Worm (Caenorhabditis elegans): Measurements from ENCODE around the gene Y43F8B.28.

Gene Y43F8B.28

DNA sequence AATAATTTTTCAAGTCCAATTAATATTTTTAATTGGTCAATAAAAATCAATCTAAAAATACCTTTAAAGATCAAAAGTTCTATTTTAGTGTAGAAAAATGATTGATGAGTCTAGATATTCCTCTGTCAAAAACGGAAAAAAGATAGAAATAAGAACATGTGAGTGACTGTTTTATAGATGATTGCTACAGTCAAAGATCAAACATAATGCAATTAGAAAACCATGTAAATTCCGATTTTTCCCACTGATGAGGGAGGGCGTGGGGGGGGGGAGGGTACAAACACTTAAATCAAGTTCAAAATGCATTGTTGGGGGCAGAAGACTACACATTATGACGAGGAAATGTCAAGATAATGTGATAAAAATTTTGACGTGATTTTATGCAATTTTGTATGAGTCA is 41.1 kb downstream of the Y43F8B.28 start:
- TF ChIP-seq blmp-1 (tag; optimal IDR thresholded peaks at IDR 0.05) (peak; percentile 16), fkh-4 (tag; optimal IDR thresholded peaks at IDR 0.05; ENCODE audit: borderline replicate concordance) (no peak), sptf-1 (tag; optimal IDR thresholded peaks at IDR 0.05) (no peak), lin-14 (GFP tag; optimal IDR thresholded peaks at IDR 0.05) (peak; percentile 23), ztf-11 (tag; optimal IDR thresholded peaks at IDR 0.05) (no peak), nhr-85 (tag) (peak; percentile 84), rnt-1 (tag; optimal IDR thresholded peaks at IDR 0.05) (no peak), nhr-71 (tag; optimal IDR thresholded peaks at IDR 0.05) (peak; percentile 24), lin-15B (tag; optimal IDR thresholded peaks at IDR 0.05) (no peak), sup-37 (GFP tag; optimal IDR thresholded peaks at IDR 0.05) (no peak), jun-1 (tag; optimal IDR thresholded peaks at IDR 0.05) (no peak), C04F5.9 (tag; optimal IDR thresholded peaks at IDR 0.05) (no peak), nhr-19 (GFP tag; conservative IDR thresholded peaks at IDR 0.05) (peak; percentile 67), nhr-20 (tag; optimal IDR thresholded peaks at IDR 0.05) (peak; percentile 9), elt-3 (tag; optimal IDR thresholded peaks at IDR 0.05) (peak in 1 of 6 experiments; percentile 8), ceh-88 (GFP tag; IDR thresholded peaks at IDR 0.05) (no peak)

DNA sequence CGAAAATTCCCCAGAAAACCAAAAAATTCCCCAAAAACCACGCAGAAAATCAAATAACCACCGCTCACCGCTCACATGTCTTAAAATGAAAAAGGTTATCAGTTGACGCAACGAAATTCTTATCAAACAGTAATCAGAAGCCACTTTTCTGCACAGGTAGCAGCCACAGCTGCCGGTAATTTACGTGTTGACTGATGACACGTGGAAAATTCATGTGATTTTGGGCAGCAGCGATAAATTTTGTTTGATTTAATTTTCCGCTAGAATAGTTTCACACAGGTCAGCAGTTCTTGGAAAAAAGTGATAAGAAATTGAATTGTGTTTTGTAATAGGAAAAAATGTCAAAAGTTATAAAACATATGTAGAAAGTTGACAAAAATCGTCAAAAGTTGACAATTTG is 42.4 kb downstream of the Y43F8B.28 start:
- TF ChIP-seq xbp-1 (tag; optimal IDR thresholded peaks at IDR 0.05) (no peak), ama-1 (optimal IDR thresholded peaks at IDR 0.05) (no peak), unc-62 (GFP tag; optimal IDR thresholded peaks at IDR 0.05) (no peak), nhr-84 (tag; optimal IDR thresholded peaks at IDR 0.05) (no peak), pqm-1 (tag; optimal IDR thresholded peaks at IDR 0.05) (peak; percentile 70), nhr-76 (tag; optimal IDR thresholded peaks at IDR 0.05) (no peak), sup-37 (GFP tag; optimal IDR thresholded peaks at IDR 0.05) (no peak), lin-35 (GFP tag; optimal IDR thresholded peaks at IDR 0.05) (peak in 1 of 2 experiments; percentile 82), tbx-2 (tag; optimal IDR thresholded peaks at IDR 0.05) (peak; percentile 57), ceh-63 (GFP tag; optimal IDR thresholded peaks at IDR 0.05) (no peak), alr-1 (tag; optimal IDR thresholded peaks at IDR 0.05; ENCODE audit: borderline replicate concordance) (no peak), C16A3.4 (tag; optimal IDR thresholded peaks at IDR 0.05) (peak; percentile 19), unc-98 (GFP tag; IDR thresholded peaks at IDR 0.05) (no peak), ceh-90 (tag; optimal IDR thresholded peaks at IDR 0.05) (no peak), ceh-88 (GFP tag; IDR thresholded peaks at IDR 0.05) (no peak), efl-1 (optimal IDR thresholded peaks at IDR 0.05) (no peak), efl-1 (GFP tag; optimal IDR thresholded peaks at IDR 0.05 in 1 of 2) (no peak), aly-2 (tag; optimal IDR thresholded peaks at IDR 0.05) (no peak), mef-2 (tag; optimal IDR thresholded peaks at IDR 0.05) (no peak), tlp-1 (tag; optimal IDR thresholded peaks at IDR 0.05) (peak; percentile 22), mdl-1 (tag; optimal IDR thresholded peaks at IDR 0.05) (peak in 1 of 2 experiments; percentile 95), egl-13 (tag; optimal IDR thresholded peaks at IDR 0.05) (no peak), jun-1 (tag; optimal IDR thresholded peaks at IDR 0.05) (peak; percentile 32), aha-1 (tag; optimal IDR thresholded peaks at IDR 0.05) (no peak), nhr-12 (tag; optimal IDR thresholded peaks at IDR 0.05) (no peak), snpc-4 (tag; optimal IDR thresholded peaks at IDR 0.05) (no peak), fkh-10 (GFP tag; optimal IDR thresholded peaks at IDR 0.05) (no peak), vab-15 (tag; optimal IDR thresholded peaks at IDR 0.05) (no peak), unc-86 (tag; optimal IDR thresholded peaks at IDR 0.05) (no peak), nhr-90 (tag; optimal IDR thresholded peaks at IDR 0.05; ENCODE audit: poor library complexity) (peak; percentile 83), dpl-1 (GFP tag; optimal IDR thresholded peaks at IDR 0.05) (peak in 1 of 3 experiments; percentile 26), swsn-7 (tag; optimal IDR thresholded peaks at IDR 0.05) (no peak), elt-3 (tag; optimal IDR thresholded peaks at IDR 0.05) (peak in 2 of 6 experiments; percentile 75 to 96), lin-14 (GFP tag; optimal IDR thresholded peaks at IDR 0.05) (peak; percentile 73), irx-1 (tag; optimal IDR thresholded peaks at IDR 0.05) (no peak), grh-1 (GFP tag; IDR thresholded peaks at IDR 0.05) (peak; percentile 48; the same call in 1 of the 2 replicates), fkh-8 (tag; optimal IDR thresholded peaks at IDR 0.05) (no peak), skn-1 (tag; optimal IDR thresholded peaks at IDR 0.05) (no peak), ztf-11 (tag; optimal IDR thresholded peaks at IDR 0.05) (no peak), lin-13 (GFP tag; optimal IDR thresholded peaks at IDR 0.05) (no peak), egl-27 (tag; optimal IDR thresholded peaks at IDR 0.05) (no peak), ceh-8 (GFP tag; optimal IDR thresholded peaks at IDR 0.05) (no peak), F16B12.6 (tag; optimal IDR thresholded peaks at IDR 0.05) (no peak)
